Fruit fly (Drosophila melanogaster) S2 (cell line): ENCODE measurements around the gene CG34461.

ENCODE experiments used
- CG8478 ChIP-seq: fragments of >200 bp; optimal IDR thresholded peaks from 2 replicates; lab custom pipeline; 2018
- CTCF ChIP-seq, 2 experiments: fragments of >200 bp; optimal IDR thresholded peaks; 2 replicates each; lab custom pipeline; 2018

DNA sequence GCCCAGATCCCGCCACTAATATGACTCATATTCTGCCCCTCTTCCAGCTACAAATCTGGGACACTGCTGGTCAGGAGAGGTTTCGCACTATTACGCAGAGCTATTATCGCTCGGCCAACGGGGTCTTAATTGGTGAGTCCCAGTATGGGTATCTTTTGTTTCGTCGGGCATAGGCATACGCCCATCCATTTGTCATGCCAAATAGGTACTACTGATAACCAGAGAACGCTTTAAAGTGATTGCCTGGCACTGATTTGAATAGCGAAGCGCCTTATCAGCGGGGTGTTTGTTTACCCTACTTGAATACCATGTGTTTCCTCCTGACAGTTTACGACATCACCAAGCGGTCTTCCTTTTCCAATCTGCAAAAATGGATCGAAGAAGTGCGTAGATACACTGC is 28.2 kb upstream of the CG34461 start:
- no peak for TF ChIP-seq CG8478
- no peak for TF ChIP-seq CTCF (optimal IDR thresholded peaks at IDR 0.05; lab: Kevin White, UChicago)
